Worm (Caenorhabditis elegans): ENCODE data around the gene elo-3.

DNA sequence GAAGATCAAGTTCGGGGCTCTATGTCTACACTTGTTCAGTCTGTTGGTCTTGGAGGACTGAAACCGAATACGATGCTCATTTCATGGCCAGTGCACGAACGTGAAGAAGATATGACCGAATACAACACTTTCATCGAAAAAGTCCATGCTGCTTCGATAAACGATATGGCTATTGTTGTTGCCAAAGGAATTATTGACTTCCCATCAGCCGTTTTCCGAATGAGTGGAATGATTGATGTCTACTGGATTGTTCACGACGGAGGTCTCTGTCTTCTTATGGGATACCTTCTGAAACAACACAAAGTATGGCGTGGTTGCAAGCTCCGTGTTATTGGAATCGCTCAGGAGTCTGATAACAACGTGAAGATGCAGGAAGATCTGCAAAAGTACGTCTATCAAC, 21.3 kb upstream of the elo-3 start:
- TF ChIP-seq T22C8.4 (GFP tag; IDR thresholded peaks at IDR 0.05) (no peak), flt-1 (GFP tag; IDR thresholded peaks at IDR 0.05) (no peak), ztf-23 (GFP tag; IDR thresholded peaks at IDR 0.05) (no peak), klf-2 (GFP tag; conservative IDR thresholded peaks at IDR 0.05) (no peak), med-1 (GFP tag; optimal IDR thresholded peaks at IDR 0.05; ENCODE audit: insufficient read depth) (no peak), ztf-29 (GFP tag; IDR thresholded peaks at IDR 0.05) (no peak), ref-1 (GFP tag; conservative IDR thresholded peaks at IDR 0.05) (no peak)

Measured in whole organism, midembryonic.